Fruit fly (Drosophila melanogaster) whole organism, pupa: ENCODE measurements around the gene CheA29a.

Experiments used
- CG10348 ChIP-seq: fragments of 200-800 bp; sonication (Bioruptor generic); IDR thresholded peaks from 2 replicates; pipeline ENCODE4 v1.3.6; 2022; ENCODE audit warnings: missing biosample characterization, missing genetic modification characterization
- CG13204 ChIP-seq: fragments of 200-800 bp; sonication (Bioruptor generic); optimal IDR thresholded peaks from 2 replicates; lab custom pipeline; 2018; ENCODE audit warnings: missing biosample characterization, mild to moderate bottlenecking, missing genetic modification characterization, moderate library complexity
- CG14655 ChIP-seq: fragments of 200-800 bp; sonication (Bioruptor generic); optimal IDR thresholded peaks from 3 replicates; lab custom pipeline; 2017; ENCODE audit warnings: mild to moderate bottlenecking, missing biosample characterization, missing genetic modification reagents, missing genetic modification characterization
- CG34367 ChIP-seq: fragments of 200-800 bp; sonication (Bioruptor generic); optimal IDR thresholded peaks from 2 replicates; lab custom pipeline; 2018; ENCODE audit warnings: missing biosample characterization, mild to moderate bottlenecking, missing genetic modification characterization
- CG4496 ChIP-seq: fragments of 200-800 bp; sonication (Bioruptor generic); IDR thresholded peaks from 3 replicates; pipeline ENCODE4 v1.3.6; 2022; ENCODE audit warnings: missing biosample characterization, missing genetic modification characterization
- EcR ChIP-seq: fragments of 200-800 bp; sonication (Bioruptor generic); optimal IDR thresholded peaks from 3 replicates; lab custom pipeline; 2019; ENCODE audit warnings: missing biosample characterization, missing genetic modification characterization, mild to moderate bottlenecking, moderate library complexity, missing genetic modification reagents
- Pif1B ChIP-seq: fragments of 200-800 bp; sonication (Bioruptor generic); optimal IDR thresholded peaks from 3 replicates; lab custom pipeline; 2016; ENCODE audit warnings: missing biosample characterization, missing genetic modification characterization
- Snoo ChIP-seq: fragments of 200-800 bp; sonication (Bioruptor generic); optimal IDR thresholded peaks from 3 replicates; lab custom pipeline; 2017; ENCODE audit warnings: missing biosample characterization, mild to moderate bottlenecking, missing genetic modification characterization, inconsistent platforms

dm6 chr2L:8480825-8481224 is 3.7 kb downstream of the CheA29a start:
- no peak for TF ChIP-seq CG34367 (tag; lab: Kevin White, UChicago)
- TF ChIP-seq EcR (GFP tag; lab: Kevin White, UChicago) = no peak
- no peak for TF ChIP-seq CG4496 (GFP tag; lab: Robert Waterston, UW)
- TF ChIP-seq CG10348 (GFP tag; lab: Robert Waterston, UW) = no peak
- TF ChIP-seq CG14655 (GFP tag; lab: Kevin White, UChicago) = no peak
- TF ChIP-seq CG13204 = no peak
- TF ChIP-seq Pif1B (GFP tag; lab: Kevin White, UChicago) = no peak
- TF ChIP-seq Snoo = no peak
